Fruit fly (Drosophila melanogaster) whole organism, embryonic: ENCODE data around the gene CG6465.

Experiments
- Abd-B ChIP-seq: fragments of 200-800 bp; sonication (Bioruptor generic); optimal IDR thresholded peaks from 2 replicates; lab custom pipeline; 2018; ENCODE audit warnings: missing biosample characterization, mild to moderate bottlenecking, missing genetic modification characterization, moderate library complexity
- Ada2b ChIP-seq: fragments of 200-800 bp; sonication (Bioruptor generic); IDR thresholded peaks from 2 replicates; pipeline ENCODE4 v1.3.6; 2022; ENCODE audit warnings: missing biosample characterization, missing genetic modification characterization
- Bgb ChIP-seq: fragments of 200-800 bp; sonication (Bioruptor generic); IDR thresholded peaks from 2 replicates; pipeline ENCODE4 v1.3.6; 2022; ENCODE audit warnings: missing biosample characterization, missing genetic modification characterization; ENCODE audit not compliant: partially characterized antibody
- Blimp-1 ChIP-seq: fragments of 200-800 bp; sonication (Bioruptor generic); optimal IDR thresholded peaks from 3 replicates; lab custom pipeline; 2018; ENCODE audit warnings: missing biosample characterization, missing genetic modification characterization, mild to moderate bottlenecking, moderate library complexity, missing genetic modification reagents
- CG10267 ChIP-seq: fragments of 200-800 bp; sonication (Bioruptor generic); optimal IDR thresholded peaks from 2 replicates; lab custom pipeline; 2018; ENCODE audit warnings: missing biosample characterization, mild to moderate bottlenecking, missing genetic modification characterization, moderate library complexity
- CG10654 ChIP-seq: fragments of 200-800 bp; sonication (Bioruptor generic); optimal IDR thresholded peaks from 2 replicates; lab custom pipeline; 2016; ENCODE audit warnings: missing biosample characterization, missing genetic modification characterization
- CG10959 ChIP-seq: fragments of 200-800 bp; sonication (Bioruptor generic); IDR thresholded peaks from 2 replicates; pipeline ENCODE4 v1.3.6; 2022; ENCODE audit warnings: missing biosample characterization, missing genetic modification characterization
- CG12219 ChIP-seq: fragments of 200-800 bp; sonication (Bioruptor generic); optimal IDR thresholded peaks from 3 replicates; lab custom pipeline; 2018; ENCODE audit warnings: missing biosample characterization, mild to moderate bottlenecking, missing genetic modification characterization
- CG12942 ChIP-seq: fragments of 200-800 bp; sonication (Bioruptor generic); optimal IDR thresholded peaks from 3 replicates; lab custom pipeline; 2016; ENCODE audit warnings: missing biosample characterization, missing genetic modification characterization
- CG13775 ChIP-seq: fragments of 200-800 bp; sonication (Bioruptor generic); optimal IDR thresholded peaks from 3 replicates; lab custom pipeline; 2017; ENCODE audit warnings: missing biosample characterization, mild to moderate bottlenecking, missing genetic modification characterization
- CG14667 ChIP-seq: fragments of 200-800 bp; sonication (Bioruptor generic); IDR thresholded peaks from 2 replicates; pipeline ENCODE4 v1.3.6; 2022; ENCODE audit warnings: missing biosample characterization, missing genetic modification characterization
- CG15269 ChIP-seq: fragments of 200-800 bp; sonication (Bioruptor generic); optimal IDR thresholded peaks from 2 replicates; lab custom pipeline; 2018; ENCODE audit warnings: missing biosample characterization, mild to moderate bottlenecking, missing genetic modification characterization, moderate library complexity
- CG17359 ChIP-seq: fragments of 200-800 bp; sonication (Bioruptor generic); optimal IDR thresholded peaks from 3 replicates; lab custom pipeline; 2018; ENCODE audit warnings: missing biosample characterization, mild to moderate bottlenecking, missing genetic modification characterization, moderate library complexity
- CG17361 ChIP-seq: fragments of 200-800 bp; sonication (Bioruptor generic); IDR thresholded peaks from 3 replicates; pipeline ENCODE4 v1.3.6; 2022; ENCODE audit warnings: missing biosample characterization, missing genetic modification characterization
- CG17385 ChIP-seq: fragments of 200-800 bp; sonication (Bioruptor generic); optimal IDR thresholded peaks from 3 replicates; lab custom pipeline; 2018; ENCODE audit warnings: missing biosample characterization, mild to moderate bottlenecking, missing genetic modification characterization
- CG18619 ChIP-seq: fragments of 200-800 bp; sonication (Bioruptor generic); optimal IDR thresholded peaks from 3 replicates; lab custom pipeline; 2017; ENCODE audit warnings: missing biosample characterization, mild to moderate bottlenecking, missing genetic modification characterization
- CG18764 ChIP-seq: fragments of 200-800 bp; sonication (Bioruptor generic); optimal IDR thresholded peaks from 3 replicates; lab custom pipeline; 2016; ENCODE audit warnings: missing biosample characterization, missing genetic modification characterization
- CG31224 ChIP-seq: fragments of 200-800 bp; sonication (Bioruptor generic); IDR thresholded peaks from 2 replicates; pipeline ENCODE4 v1.3.6; 2022; ENCODE audit warnings: missing biosample characterization, missing genetic modification characterization
- CG32772 ChIP-seq: fragments of 200-800 bp; sonication (Bioruptor generic); IDR thresholded peaks from 2 replicates; pipeline ENCODE4 v1.3.6; 2022; ENCODE audit warnings: missing biosample characterization, missing genetic modification characterization
- CG3407 ChIP-seq: fragments of 200-800 bp; sonication (Bioruptor generic); optimal IDR thresholded peaks from 2 replicates; lab custom pipeline; 2018; ENCODE audit warnings: missing biosample characterization, mild to moderate bottlenecking, missing genetic modification characterization
- CG3995 ChIP-seq: fragments of 200-800 bp; sonication (Bioruptor generic); optimal IDR thresholded peaks from 3 replicates; lab custom pipeline; 2016; ENCODE audit warnings: missing biosample characterization, missing genetic modification characterization
- CHES-1-like ChIP-seq: fragments of 200-800 bp; sonication (Bioruptor generic); optimal IDR thresholded peaks from 2 replicates; lab custom pipeline; 2016; ENCODE audit warnings: missing biosample characterization, missing genetic modification characterization
- CoRest ChIP-seq: fragments of 200-800 bp; sonication (Bioruptor generic); optimal IDR thresholded peaks from 3 replicates; lab custom pipeline; 2018; ENCODE audit warnings: missing biosample characterization, mild to moderate bottlenecking, missing genetic modification characterization, moderate library complexity
- Fer2 ChIP-seq: fragments of 200-800 bp; sonication (Bioruptor generic); optimal IDR thresholded peaks from 2 replicates; lab custom pipeline; 2018; ENCODE audit warnings: missing biosample characterization, mild to moderate bottlenecking, missing genetic modification characterization, moderate library complexity
- Hr51 ChIP-seq, 2 experiments: fragments of 200-800 bp; sonication (Bioruptor generic); optimal IDR thresholded peaks; 2 replicates in 1 of 2; 3 replicates in 1 of 2; lab custom pipeline; 2016 to 2018; ENCODE audit warnings: missing biosample characterization in 2 of 2, missing genetic modification characterization in 2 of 2, mild to moderate bottlenecking in 1 of 2, moderate library complexity in 1 of 2
- Hsf ChIP-seq: fragments of 200-800 bp; sonication (Bioruptor generic); optimal IDR thresholded peaks from 3 replicates; lab custom pipeline; 2016; ENCODE audit warnings: missing biosample characterization, missing genetic modification characterization
- NC2β ChIP-seq: fragments of 200-800 bp; sonication (Bioruptor generic); optimal IDR thresholded peaks from 2 replicates; lab custom pipeline; 2016; ENCODE audit warnings: missing biosample characterization, missing genetic modification characterization
- Ptx1 ChIP-seq: fragments of 200-800 bp; sonication (Bioruptor generic); IDR thresholded peaks from 2 replicates; pipeline ENCODE4 v1.3.6; 2022; ENCODE audit warnings: missing biosample characterization, missing genetic modification characterization
- Rfx ChIP-seq: fragments of 200-800 bp; sonication (Bioruptor generic); IDR thresholded peaks from 2 replicates; pipeline ENCODE4 v1.3.6; 2022; ENCODE audit warnings: missing biosample characterization, missing genetic modification characterization
- Sry-β ChIP-seq: fragments of 200-800 bp; sonication (Bioruptor generic); optimal IDR thresholded peaks from 2 replicates; lab custom pipeline; 2018; ENCODE audit warnings: missing biosample characterization, mild to moderate bottlenecking, missing genetic modification characterization, moderate library complexity
- Ssrp ChIP-seq: fragments of 200-800 bp; sonication (Bioruptor generic); optimal IDR thresholded peaks from 2 replicates; lab custom pipeline; 2018; ENCODE audit warnings: missing biosample characterization, mild to moderate bottlenecking, missing genetic modification characterization, moderate library complexity
- Trl ChIP-seq, 3 experiments: fragments of >200 bp in 2 of 3; fragments of 200-800 bp in 1 of 3; sonication (Bioruptor generic) in 1 of 3; optimal IDR thresholded peaks; 2 replicates in 1 of 3; 3 replicates in 2 of 3; lab custom pipeline; 2016 to 2017; ENCODE audit warnings: missing biosample characterization in 1 of 3, missing genetic modification characterization in 1 of 3
- Xrp1 ChIP-seq: fragments of 200-800 bp; sonication (Bioruptor generic); IDR thresholded peaks from 2 replicates; pipeline ENCODE4 v1.3.6; 2022; ENCODE audit warnings: missing biosample characterization, missing genetic modification characterization
- ap ChIP-seq: fragments of 200-800 bp; sonication (Bioruptor generic); IDR thresholded peaks from 2 replicates; pipeline ENCODE4 v1.3.6; 2022; ENCODE audit warnings: missing biosample characterization, missing genetic modification characterization
- chm ChIP-seq: fragments of 200-800 bp; sonication (Bioruptor generic); IDR thresholded peaks from 2 replicates; pipeline ENCODE4 v1.3.6; 2022; ENCODE audit warnings: missing biosample characterization, missing genetic modification characterization
- crp ChIP-seq, 2 experiments: fragments of 200-800 bp; sonication (Bioruptor generic); optimal IDR thresholded peaks; 2 replicates in 1 of 2; 3 replicates in 1 of 2; lab custom pipeline; 2017; ENCODE audit warnings: missing biosample characterization in 2 of 2, missing genetic modification characterization in 2 of 2, mild to moderate bottlenecking in 1 of 2, moderate library complexity in 1 of 2
- eve ChIP-seq, 2 experiments: fragments of >200 bp; optimal IDR thresholded peaks; 2 replicates each; lab custom pipeline; 2017; ENCODE audit warnings: missing biosample characterization in 2 of 2, missing genetic modification characterization in 2 of 2
- ewg ChIP-seq: fragments of 200-800 bp; sonication (Bioruptor generic); optimal IDR thresholded peaks from 3 replicates; lab custom pipeline; 2017; ENCODE audit warnings: mild to moderate bottlenecking, missing biosample characterization, missing genetic modification reagents, missing genetic modification characterization
- ham ChIP-seq: fragments of 200-800 bp; sonication (Bioruptor generic); IDR thresholded peaks from 2 replicates; pipeline ENCODE4 v1.3.6; 2022; ENCODE audit warnings: missing biosample characterization, missing genetic modification characterization
- odd ChIP-seq: fragments of 200-800 bp; sonication (Bioruptor generic); optimal IDR thresholded peaks from 2 replicates; lab custom pipeline; 2017; ENCODE audit warnings: missing biosample characterization, mild to moderate bottlenecking, missing genetic modification characterization
- pfk ChIP-seq: fragments of 200-800 bp; sonication (Bioruptor generic); optimal IDR thresholded peaks from 2 replicates; lab custom pipeline; 2018; ENCODE audit warnings: missing biosample characterization, mild to moderate bottlenecking, missing genetic modification characterization, moderate library complexity
- schlank ChIP-seq: fragments of 200-800 bp; sonication (Bioruptor generic); optimal IDR thresholded peaks from 2 replicates; lab custom pipeline; 2018; ENCODE audit warnings: missing biosample characterization, mild to moderate bottlenecking, missing genetic modification characterization
- sens-2 ChIP-seq: fragments of 200-800 bp; sonication (Bioruptor generic); IDR thresholded peaks from 2 replicates; pipeline ENCODE4 v1.3.6; 2022; ENCODE audit warnings: missing biosample characterization, missing genetic modification characterization
- sisA ChIP-seq: fragments of 200-800 bp; sonication (Bioruptor generic); IDR thresholded peaks from 2 replicates; pipeline ENCODE4 v1.3.6; 2022; ENCODE audit warnings: missing biosample characterization, missing genetic modification characterization
- slbo ChIP-seq: fragments of 200-800 bp; sonication (Bioruptor generic); IDR thresholded peaks from 2 replicates; pipeline ENCODE4 v1.3.6; 2022; ENCODE audit warnings: missing biosample characterization, missing genetic modification characterization
- stwl ChIP-seq: fragments of 200-800 bp; sonication (Bioruptor generic); optimal IDR thresholded peaks from 3 replicates; lab custom pipeline; 2018; ENCODE audit warnings: missing biosample characterization, mild to moderate bottlenecking, missing genetic modification characterization, moderate library complexity
- tap ChIP-seq: fragments of 200-800 bp; optimal IDR thresholded peaks from 3 replicates; lab custom pipeline; 2019; ENCODE audit warnings: missing biosample characterization, mild to moderate bottlenecking, missing genetic modification characterization, moderate library complexity
- vvl ChIP-seq: fragments of 200-800 bp; sonication (Bioruptor generic); IDR thresholded peaks from 2 replicates; pipeline ENCODE4 v1.3.6; 2022; ENCODE audit warnings: missing biosample characterization, missing genetic modification characterization
- zf30C ChIP-seq: fragments of 200-800 bp; sonication (Bioruptor generic); optimal IDR thresholded peaks from 3 replicates; lab custom pipeline; 2018; ENCODE audit warnings: missing biosample characterization, mild to moderate bottlenecking, missing genetic modification characterization
- zfh1 ChIP-seq: fragments of 200-800 bp; sonication (Bioruptor generic); IDR thresholded peaks from 3 replicates; pipeline ENCODE4 v1.3.6; 2022; ENCODE audit warnings: missing biosample characterization, missing genetic modification characterization

CG6465 gene

DNA sequence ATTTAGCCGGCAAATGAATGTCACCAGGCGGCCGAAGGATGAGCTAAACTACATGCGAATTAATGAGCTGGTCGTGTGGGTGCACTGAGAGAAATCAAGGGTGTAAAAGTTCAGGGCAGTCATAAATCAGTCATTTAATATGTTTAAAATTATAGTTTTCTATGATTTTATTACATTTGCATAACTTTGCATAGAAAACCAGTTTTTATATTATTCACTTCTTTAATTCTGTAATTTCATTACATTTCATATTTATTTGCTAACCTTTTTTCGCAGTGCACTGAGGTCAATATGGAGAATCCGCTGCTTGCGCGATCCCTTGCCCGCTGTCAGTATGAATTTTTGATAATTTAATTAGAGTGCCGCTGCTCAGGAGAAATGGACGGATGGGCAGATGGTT, 35.8 kb downstream of the CG6465 start (continued):
- TF ChIP-seq CG32772 (GFP tag; lab: Robert Waterston, UW) = 0 out of 2 replicates have a peak, but pooled peaks have one; percentile 14
- peak; percentile 11 for TF ChIP-seq CG12942 (GFP tag; lab: Kevin White, UChicago)
- TF ChIP-seq CoRest (tag; lab: Kevin White, UChicago) = peak; percentile 42
- peak; percentile 18 for TF ChIP-seq CG3407 (GFP tag; lab: Kevin White, UChicago)
- TF ChIP-seq CG10654 (GFP tag; lab: Kevin White, UChicago) = peak; percentile 4
- peak; percentile 18 for TF ChIP-seq NC2β (GFP tag; lab: Kevin White, UChicago)
- no peak for TF ChIP-seq CG14667 (GFP tag; lab: Robert Waterston, UW)
- peak; percentile 3 for TF ChIP-seq CHES-1-like (GFP tag; lab: Kevin White, UChicago)
- peak; percentile 16; the same call in 1 of the 2 replicates for TF ChIP-seq ap (GFP tag; lab: Robert Waterston, UW)
- peak; percentile 18 for TF ChIP-seq Abd-B (GFP tag; lab: Kevin White, UChicago)
- TF ChIP-seq vvl = peak; percentile 54
- TF ChIP-seq CG18764 (GFP tag; lab: Kevin White, UChicago) = peak; percentile 22
- peak; percentile 0 for TF ChIP-seq stwl (tag; lab: Kevin White, UChicago)
- no peak for TF ChIP-seq ham (GFP tag; lab: Robert Waterston, UW)
- no peak for TF ChIP-seq Bgb (GFP tag; lab: Robert Waterston, UW)
- TF ChIP-seq crp (GFP tag; optimal IDR thresholded peaks at IDR 0.05; lab: Kevin White, UChicago) = no peak
- TF ChIP-seq CG17361 = peak; percentile 35; the same call in 1 of the 3 replicates
- TF ChIP-seq Trl (optimal IDR thresholded peaks at IDR 0.05; lab: Kevin White, UChicago) = no peak
- TF ChIP-seq Trl (GFP tag; optimal IDR thresholded peaks at IDR 0.05; lab: Kevin White, UChicago) = no peak
- peak; percentile 68; the same call in 2 of the 3 replicates for TF ChIP-seq zfh1
- TF ChIP-seq CG3995 (GFP tag; lab: Kevin White, UChicago) = no peak
- no peak for TF ChIP-seq Rfx
- peak; percentile 54 for TF ChIP-seq Blimp-1 (GFP tag; lab: Kevin White, UChicago)
- peak; percentile 37; the same call in 1 of the 2 replicates for TF ChIP-seq Ptx1 (GFP tag; lab: Robert Waterston, UW)
- no peak for TF ChIP-seq ewg (GFP tag; lab: Kevin White, UChicago)
- TF ChIP-seq odd (GFP tag; lab: Kevin White, UChicago) = no peak
- TF ChIP-seq CG31224 (GFP tag; lab: Robert Waterston, UW) = no peak
- peak in 1 of 2 experiments; percentile 31 for TF ChIP-seq eve (GFP tag; optimal IDR thresholded peaks at IDR 0.05; lab: Kevin White, UChicago)
- peak; percentile 73 for TF ChIP-seq zf30C (GFP tag; lab: Kevin White, UChicago)
- TF ChIP-seq sisA (GFP tag; lab: Robert Waterston, UW) = peak; percentile 45; the same call in 1 of the 2 replicates
- no peak for TF ChIP-seq CG18619 (GFP tag; lab: Kevin White, UChicago)
- TF ChIP-seq CG17359 (tag; lab: Kevin White, UChicago) = peak; percentile 43
- TF ChIP-seq Sry-β (GFP tag; lab: Kevin White, UChicago) = no peak
- no peak for TF ChIP-seq chm (GFP tag; lab: Robert Waterston, UW)
- 0 out of 2 replicates have a peak, but pooled peaks have one; percentile 29 for TF ChIP-seq CG10959 (GFP tag; lab: Robert Waterston, UW)
- TF ChIP-seq Fer2 = no peak
- TF ChIP-seq slbo (GFP tag; lab: Robert Waterston, UW) = peak; percentile 31; the same call in 1 of the 2 replicates
- TF ChIP-seq tap = peak; percentile 5
- TF ChIP-seq sens-2 (GFP tag; lab: Robert Waterston, UW) = no peak
- TF ChIP-seq Hr51 (GFP tag; optimal IDR thresholded peaks at IDR 0.05; lab: Kevin White, UChicago) = peak in 1 of 2 experiments; percentile 37
- peak; percentile 58 for TF ChIP-seq CG13775 (GFP tag; lab: Kevin White, UChicago)
- no peak for TF ChIP-seq pfk (GFP tag; lab: Kevin White, UChicago)
- TF ChIP-seq CG10267 (tag; lab: Kevin White, UChicago) = peak; percentile 56
- TF ChIP-seq schlank (tag; lab: Kevin White, UChicago) = no peak
- peak; percentile 29 for TF ChIP-seq CG15269
- TF ChIP-seq CG17385 (GFP tag; lab: Kevin White, UChicago) = peak; percentile 7
- no peak for TF ChIP-seq CG12219
- peak; percentile 30 for TF ChIP-seq Hsf (GFP tag; lab: Kevin White, UChicago)
- 0 out of 2 replicates have a peak, but pooled peaks have one; percentile 12 for TF ChIP-seq Ada2b
- TF ChIP-seq Xrp1 = peak; percentile 75; the same call in 1 of the 2 replicates
- TF ChIP-seq Ssrp (tag; lab: Kevin White, UChicago) = peak; percentile 5
